Worm (Caenorhabditis elegans): Measurements from ENCODE around the gene snf-10.

ce11 chrV:10406313-10406712 is 34.3 kb downstream of the snf-10 start, which contains the start of gene F15H10.7:
- TF ChIP-seq nhr-23 (tag; optimal IDR thresholded peaks at IDR 0.05), result no peak
- TF ChIP-seq lin-11 (tag; optimal IDR thresholded peaks at IDR 0.05), result no peak
- no peak for TF ChIP-seq R02D3.7 (tag; optimal IDR thresholded peaks at IDR 0.05)
- TF ChIP-seq lin-39 (tag; optimal IDR thresholded peaks at IDR 0.05), result no peak
- no peak for TF ChIP-seq ZK546.5 (tag; optimal IDR thresholded peaks at IDR 0.05)
- no peak for TF ChIP-seq nhr-237 (tag; optimal IDR thresholded peaks at IDR 0.05)
- no peak for TF ChIP-seq nhr-77 (tag; optimal IDR thresholded peaks at IDR 0.05)
